Fruit fly (Drosophila melanogaster): Measurements from ENCODE around the gene CG42655.

- TF ChIP-seq CTCF (optimal IDR thresholded peaks at IDR 0.05) (no peak), CG8478 (optimal IDR thresholded peaks at IDR 0.05) (no peak)
These were observed 38.3 kb upstream of the CG42655 start, which contains the start of the genes CG7646 and Nca for dm6 chr3L:19991714-19992231.
